Worm (Caenorhabditis elegans): ENCODE measurements around the gene Y51H4A.1.

Gene Y51H4A.1

ce11 chrIV:16489958-16490357 lies 12.9 kb upstream of the Y51H4A.1 start (continued):
- TF ChIP-seq nhr-76 (tag; optimal IDR thresholded peaks at IDR 0.05) = no peak
- no peak for TF ChIP-seq unc-39 (tag; optimal IDR thresholded peaks at IDR 0.05)
- TF ChIP-seq egl-43 (GFP tag; IDR thresholded peaks at IDR 0.05) = 0 out of 2 replicates have a peak, but pooled peaks have one; percentile 36
- peak; percentile 70 for TF ChIP-seq hlh-30 (tag; optimal IDR thresholded peaks at IDR 0.05; ENCODE audit: insufficient read depth)
- peak; percentile 77 for TF ChIP-seq nhr-28 (tag; optimal IDR thresholded peaks at IDR 0.05)
- no peak for TF ChIP-seq zag-1 (tag; optimal IDR thresholded peaks at IDR 0.05)
- TF ChIP-seq hlh-11 (tag; optimal IDR thresholded peaks at IDR 0.05) = peak; percentile 78
- TF ChIP-seq nhr-6 (tag; optimal IDR thresholded peaks at IDR 0.05) = peak; percentile 91
- TF ChIP-seq daf-12 (tag; optimal IDR thresholded peaks at IDR 0.05) = no peak
- TF ChIP-seq jun-1 (tag; optimal IDR thresholded peaks at IDR 0.05) = peak; percentile 76
- TF ChIP-seq dpl-1 (GFP tag; optimal IDR thresholded peaks at IDR 0.05) = peak; percentile 11
- peak; percentile 38 for TF ChIP-seq ceh-28 (tag; optimal IDR thresholded peaks at IDR 0.05)
- TF ChIP-seq hmg-1.1 (GFP tag; IDR thresholded peaks at IDR 0.05) = peak; percentile 29; the same call in 1 of the 2 replicates
- TF ChIP-seq nhr-48 (tag; optimal IDR thresholded peaks at IDR 0.05) = no peak
- peak; percentile 55 for TF ChIP-seq pqm-1 (tag; optimal IDR thresholded peaks at IDR 0.05)
- TF ChIP-seq lim-7 (GFP tag; IDR thresholded peaks at IDR 0.05) = no peak
- peak; percentile 67 for TF ChIP-seq dmd-6 (GFP tag; IDR thresholded peaks at IDR 0.05)

- TF ChIP-seq hmg-1.1 (GFP tag; IDR thresholded peaks at IDR 0.05) (0 out of 2 replicates have a peak, but pooled peaks have one; percentile 9), ceh-62 (tag; optimal IDR thresholded peaks at IDR 0.05) (no peak), mdl-1 (tag; optimal IDR thresholded peaks at IDR 0.05) (no peak), lim-7 (GFP tag; IDR thresholded peaks at IDR 0.05) (no peak)
Observed at ce11 chrIV:16488921-16489320, 11.8 kb upstream of the Y51H4A.1 start, which contains the start of gene rho-1. Gene rho-1 (minus strand): TSS chrIV:16489021.

DNA sequence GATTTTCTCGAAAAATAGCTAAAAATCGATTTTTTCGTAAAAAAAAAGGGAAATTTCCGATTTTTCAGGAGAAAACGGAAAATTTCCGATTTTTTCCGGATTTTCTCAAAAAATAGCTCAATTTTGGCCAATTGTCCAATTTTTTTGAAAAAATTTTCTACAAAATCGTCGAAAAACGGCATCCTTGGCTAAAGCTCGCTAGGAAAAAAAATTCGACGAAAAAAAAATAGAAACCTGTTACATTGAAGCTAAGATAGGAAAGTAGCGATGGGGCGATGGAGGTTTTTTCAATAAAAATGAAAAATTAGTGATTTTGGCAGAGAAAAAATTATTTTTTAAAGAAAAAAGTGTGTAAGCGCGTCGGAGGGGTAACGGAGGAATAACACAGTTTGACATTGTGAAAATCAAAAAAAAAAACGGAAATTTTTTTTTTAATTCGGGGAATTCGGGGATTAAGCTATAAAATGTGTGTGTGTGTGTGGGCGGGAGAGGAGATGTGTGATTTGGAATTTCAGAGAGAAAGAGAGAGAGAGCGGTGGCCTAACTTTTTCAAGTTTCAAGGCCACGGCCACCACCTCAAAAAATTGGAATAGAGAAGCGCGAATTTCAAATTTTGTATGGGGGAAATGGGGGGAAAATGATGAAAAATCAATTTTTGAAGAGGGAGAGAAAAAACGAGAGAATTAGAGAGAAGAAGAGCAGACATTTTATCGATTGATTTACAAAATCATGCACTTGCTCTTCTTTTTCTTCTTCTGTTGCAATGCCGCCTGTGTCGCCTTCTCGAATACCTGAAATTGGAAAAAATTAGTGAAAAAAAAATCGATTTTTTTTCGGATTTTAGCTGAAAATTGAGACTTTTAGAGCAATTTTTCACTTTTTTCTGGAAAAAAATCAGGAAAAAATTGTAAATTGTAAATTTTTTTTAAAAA lies 6.4 kb upstream of the Y51H4A.1 start:
- no peak for TF ChIP-seq zag-1 (tag; optimal IDR thresholded peaks at IDR 0.05)
- TF ChIP-seq pqm-1 (tag; optimal IDR thresholded peaks at IDR 0.05) = no peak
- TF ChIP-seq fkh-10 (GFP tag; optimal IDR thresholded peaks at IDR 0.05) = no peak
- TF ChIP-seq duxl-1 (tag; optimal IDR thresholded peaks at IDR 0.05; ENCODE audit: poor library complexity) = no peak
- TF ChIP-seq ceh-20 (GFP tag; IDR thresholded peaks at IDR 0.05) = no peak
- no peak for TF ChIP-seq nhr-237 (tag; optimal IDR thresholded peaks at IDR 0.05)
- no peak for TF ChIP-seq ceh-82 (tag; optimal IDR thresholded peaks at IDR 0.05)
- TF ChIP-seq mxl-3 (GFP tag; optimal IDR thresholded peaks at IDR 0.05) = no peak
- TF ChIP-seq nhr-111 (GFP tag; optimal IDR thresholded peaks at IDR 0.05) = no peak
- TF ChIP-seq aly-2 (tag; optimal IDR thresholded peaks at IDR 0.05) = peak; percentile 23
- TF ChIP-seq nhr-41 (GFP tag; IDR thresholded peaks at IDR 0.05) = no peak
- peak; percentile 91 for TF ChIP-seq aha-1 (tag)
- TF ChIP-seq nhr-42 (GFP tag; IDR thresholded peaks at IDR 0.05) = no peak
- TF ChIP-seq dpl-1 (GFP tag; optimal IDR thresholded peaks at IDR 0.05) = no peak
- TF ChIP-seq nhr-28 (tag; optimal IDR thresholded peaks at IDR 0.05) = no peak
- TF ChIP-seq madf-9 (GFP tag; conservative IDR thresholded peaks at IDR 0.05) = no peak
- TF ChIP-seq php-3 (GFP tag; IDR thresholded peaks at IDR 0.05) = no peak
- no peak for TF ChIP-seq ztf-7 (tag; optimal IDR thresholded peaks at IDR 0.05)
- TF ChIP-seq hmg-1.1 (GFP tag; IDR thresholded peaks at IDR 0.05) = 0 out of 2 replicates have a peak, but pooled peaks have one; percentile 12
- no peak for TF ChIP-seq lim-7 (GFP tag; IDR thresholded peaks at IDR 0.05)
- no peak for TF ChIP-seq dmd-8 (GFP tag; IDR thresholded peaks at IDR 0.05)
- TF ChIP-seq ceh-62 (tag; optimal IDR thresholded peaks at IDR 0.05) = no peak
- TF ChIP-seq saeg-2 (GFP tag; IDR thresholded peaks at IDR 0.05) = no peak
- TF ChIP-seq ceh-28 (tag; optimal IDR thresholded peaks at IDR 0.05) = peak; percentile 64
- TF ChIP-seq daf-12 (tag; optimal IDR thresholded peaks at IDR 0.05) = no peak
- no peak for TF ChIP-seq Y75B8A.6 (GFP tag; IDR thresholded peaks at IDR 0.05)
- TF ChIP-seq T26A8.4 (GFP tag; IDR thresholded peaks at IDR 0.05) = no peak
- no peak for TF ChIP-seq snpc-4 (tag; optimal IDR thresholded peaks at IDR 0.05)
- no peak for TF ChIP-seq F49E8.2 (tag; optimal IDR thresholded peaks at IDR 0.05; ENCODE audit: borderline replicate concordance)
- TF ChIP-seq nhr-11 (tag; optimal IDR thresholded peaks at IDR 0.05) = no peak
- TF ChIP-seq lin-38 (GFP tag; IDR thresholded peaks at IDR 0.05) = 0 out of 2 replicates have a peak, but pooled peaks have one; percentile 2
- no peak for TF ChIP-seq jun-1 (tag; optimal IDR thresholded peaks at IDR 0.05)
- TF ChIP-seq mep-1 (tag; optimal IDR thresholded peaks at IDR 0.05) = no peak
- 0 out of 2 replicates have a peak, but pooled peaks have one; percentile 49 for TF ChIP-seq snpc-1.2 (GFP tag; IDR thresholded peaks at IDR 0.05)
- no peak for TF ChIP-seq hlh-11 (tag; optimal IDR thresholded peaks at IDR 0.05)
- no peak for TF ChIP-seq nhr-48 (tag; optimal IDR thresholded peaks at IDR 0.05)
- TF ChIP-seq zfp-2 (tag; optimal IDR thresholded peaks at IDR 0.05) = no peak

All from whole organism, L4 larva.